Worm (Caenorhabditis elegans): ENCODE measurements around the gene F13A2.1.

- TF ChIP-seq ama-1 (optimal IDR thresholded peaks at IDR 0.05) (no peak), dmd-4 (tag; optimal IDR thresholded peaks at IDR 0.05; ENCODE audit: borderline replicate concordance) (no peak), ceh-9 (tag; optimal IDR thresholded peaks at IDR 0.05) (no peak), ets-4 (tag; optimal IDR thresholded peaks at IDR 0.05) (no peak), zip-5 (tag; optimal IDR thresholded peaks at IDR 0.05) (no peak), hlh-30 (tag; optimal IDR thresholded peaks at IDR 0.05; ENCODE audit: insufficient read depth) (no peak), pqm-1 (tag; optimal IDR thresholded peaks at IDR 0.05) (no peak), pha-4 (tag; optimal IDR thresholded peaks at IDR 0.05) (no peak)
Measured at ce11 chrV:4361505-4361904, 20.7 kb downstream of the F13A2.1 start, which contains the start of gene F32D1.3.

Measured in whole organism, late embryonic.